Worm (Caenorhabditis elegans) whole organism, early embryonic: ENCODE results near the gene srd-32.

ENCODE experiments used
- B0310.2 ChIP-seq: sonication (generic microtip); optimal IDR thresholded peaks from 2 replicates; lab custom pipeline; 2016; ENCODE audit warnings: mild to moderate bottlenecking, missing genetic modification characterization, missing compliant biosample characterization
- ama-1 ChIP-seq: fragments of 150-350 bp; optimal IDR thresholded peaks from 2 replicates; lab custom pipeline; 2014
- ceh-36 ChIP-seq: sonication (generic microtip); optimal IDR thresholded peaks from 2 replicates; lab custom pipeline; 2016; ENCODE audit warnings: missing genetic modification characterization, inconsistent platforms, missing compliant biosample characterization

- TF ChIP-seq ama-1 (lab: Kevin White, UChicago) = no peak
- no peak for TF ChIP-seq B0310.2 (tag; lab: Kevin White, UChicago)
- no peak for TF ChIP-seq ceh-36 (tag; lab: Kevin White, UChicago)
Observed at ce11 chrV:4844591-4844990, 20.9 kb upstream of the srd-32 start, which contains the start of gene abhd-5.2.
